Worm (Caenorhabditis elegans) whole organism, young adult: ENCODE data around the gene adah-1.
A peak's percentile ranks its signal among the peaks of the same experiment; 100 is the strongest.

Experiments
- C06A6.2 ChIP-seq: fragments of 200-800 bp; sonication (Bioruptor generic); conservative IDR thresholded peaks from 2 replicates; pipeline ENCODE4 v1.3.6; 2022; ENCODE audit warnings: missing genetic modification characterization, missing compliant biosample characterization
- C17E4.6 ChIP-seq: fragments of 200-800 bp; sonication (Bioruptor generic); IDR thresholded peaks from 2 replicates; pipeline ENCODE4 v1.3.6; 2022; ENCODE audit warnings: missing genetic modification reagents, missing genetic modification characterization, missing compliant biosample characterization
- F22D6.2 ChIP-seq: sonication (generic microtip); optimal IDR thresholded peaks from 2 replicates; lab custom pipeline; 2016; ENCODE audit warnings: mild to moderate bottlenecking, missing genetic modification characterization, missing compliant biosample characterization
- F23B12.7 ChIP-seq: sonication (generic microtip); optimal IDR thresholded peaks from 2 replicates; lab custom pipeline; 2017; ENCODE audit warnings: missing genetic modification characterization, mild to moderate bottlenecking, missing compliant biosample characterization, antibody characterized with exemption, moderate library complexity; ENCODE audit not compliant: insufficient read depth
- F49E8.2 ChIP-seq: sonication (generic microtip); optimal IDR thresholded peaks from 3 replicates; lab custom pipeline; 2017; ENCODE audit warnings: missing genetic modification characterization, mild to moderate bottlenecking, missing compliant biosample characterization, antibody characterized with exemption, moderate library complexity; ENCODE audit not compliant: insufficient read depth
- F55B11.4 ChIP-seq: sonication (generic microtip); optimal IDR thresholded peaks from 2 replicates; lab custom pipeline; 2016; ENCODE audit warnings: missing compliant biosample characterization, missing genetic modification characterization, borderline replicate concordance; ENCODE audit not compliant: insufficient read depth
- F57A8.1 ChIP-seq: fragments of 200-800 bp; sonication (Bioruptor generic); optimal IDR thresholded peaks from 2 replicates; lab custom pipeline; 2018; ENCODE audit warnings: mild to moderate bottlenecking, missing genetic modification characterization, moderate library complexity, missing compliant biosample characterization
- F57C9.4 ChIP-seq: sonication (generic microtip); optimal IDR thresholded peaks from 2 replicates; lab custom pipeline; 2017; ENCODE audit warnings: mild to moderate bottlenecking, missing genetic modification characterization, missing compliant biosample characterization
- K11D2.4 ChIP-seq: fragments of 200-800 bp; sonication (Bioruptor generic); IDR thresholded peaks from 2 replicates; pipeline ENCODE4 v1.3.6; 2022; ENCODE audit warnings: missing genetic modification reagents, missing genetic modification characterization, missing compliant biosample characterization
- T26A5.8 ChIP-seq: sonication (generic microtip); optimal IDR thresholded peaks from 2 replicates; lab custom pipeline; 2016; ENCODE audit warnings: missing genetic modification characterization, missing compliant biosample characterization
- ZK185.1 ChIP-seq: sonication (generic microtip); optimal IDR thresholded peaks from 2 replicates; lab custom pipeline; 2016; ENCODE audit warnings: mild to moderate bottlenecking, missing genetic modification characterization, missing compliant biosample characterization; ENCODE audit not compliant: poor library complexity, severe bottlenecking
- akir-1 ChIP-seq: fragments of 200-800 bp; sonication (Bioruptor generic); optimal IDR thresholded peaks from 2 replicates; lab custom pipeline; 2018; ENCODE audit warnings: mild to moderate bottlenecking, missing genetic modification characterization, moderate library complexity, missing compliant biosample characterization
- bed-2 ChIP-seq: fragments of 200-800 bp; sonication (Bioruptor generic); IDR thresholded peaks from 2 replicates; pipeline ENCODE4 v1.3.6; 2022; ENCODE audit warnings: missing genetic modification reagents, missing genetic modification characterization, missing compliant biosample characterization
- ceh-40 ChIP-seq: fragments of 200-800 bp; sonication (Bioruptor generic); IDR thresholded peaks from 2 replicates; pipeline ENCODE4 v1.3.6; 2022; ENCODE audit warnings: missing genetic modification characterization, missing compliant biosample characterization
- ceh-91 ChIP-seq: fragments of 200-800 bp; sonication (Bioruptor generic); IDR thresholded peaks from 2 replicates; pipeline ENCODE4 v1.3.6; 2022; ENCODE audit warnings: missing genetic modification reagents, missing genetic modification characterization, missing compliant biosample characterization
- dox-1 ChIP-seq: fragments of 200-800 bp; sonication (Bioruptor generic); IDR thresholded peaks from 2 replicates; pipeline ENCODE4 v1.3.6; 2022; ENCODE audit warnings: missing genetic modification reagents, missing genetic modification characterization, missing compliant biosample characterization
- dpff-1 ChIP-seq: sonication (generic microtip); optimal IDR thresholded peaks from 2 replicates; lab custom pipeline; 2017; ENCODE audit warnings: mild to moderate bottlenecking, missing genetic modification characterization, missing compliant biosample characterization
- egl-18 ChIP-seq: fragments of 200-800 bp; sonication (Bioruptor generic); IDR thresholded peaks from 2 replicates; pipeline ENCODE4 v1.3.6; 2022; ENCODE audit warnings: missing genetic modification reagents, missing genetic modification characterization, missing compliant biosample characterization
- ekl-4 ChIP-seq: fragments of 200-800 bp; sonication (Bioruptor generic); IDR thresholded peaks from 2 replicates; pipeline ENCODE4 v1.3.6; 2022; ENCODE audit warnings: missing genetic modification reagents, missing genetic modification characterization, missing compliant biosample characterization
- gei-17 ChIP-seq: fragments of 200-800 bp; sonication (Bioruptor generic); optimal IDR thresholded peaks from 2 replicates; lab custom pipeline; 2018; ENCODE audit warnings: mild to moderate bottlenecking, missing genetic modification characterization, missing compliant biosample characterization
- him-1 ChIP-seq: sonication (generic microtip); optimal IDR thresholded peaks from 2 replicates; lab custom pipeline; 2016; ENCODE audit warnings: missing genotype, missing genetic modification reagents, missing genetic modification characterization, missing compliant biosample characterization
- hlh-26 ChIP-seq: fragments of 200-800 bp; sonication (Bioruptor generic); conservative IDR thresholded peaks from 2 replicates; pipeline ENCODE4 v1.3.6; 2022; ENCODE audit warnings: missing genetic modification reagents, missing genetic modification characterization, missing compliant biosample characterization
- hmg-1.2 ChIP-seq: fragments of 200-800 bp; sonication (Bioruptor generic); IDR thresholded peaks from 2 replicates; pipeline ENCODE4 v1.3.6; 2022; ENCODE audit warnings: missing genetic modification reagents, missing genetic modification characterization, missing compliant biosample characterization
- lin-26 ChIP-seq: fragments of 200-800 bp; sonication (Bioruptor generic); IDR thresholded peaks from 2 replicates; pipeline ENCODE4 v1.3.6; 2022; ENCODE audit warnings: missing genetic modification reagents, missing genetic modification characterization, missing compliant biosample characterization
- lin-54 ChIP-seq: fragments of 200-800 bp; sonication (Bioruptor generic); optimal IDR thresholded peaks from 2 replicates; lab custom pipeline; 2018; ENCODE audit warnings: mild to moderate bottlenecking, missing genetic modification characterization, missing compliant biosample characterization
- madf-3 ChIP-seq: fragments of 200-800 bp; sonication (Bioruptor generic); IDR thresholded peaks from 2 replicates; pipeline ENCODE4 v1.3.6; 2022; ENCODE audit warnings: missing genetic modification reagents, missing genetic modification characterization, missing compliant biosample characterization
- madf-6 ChIP-seq: fragments of 200-800 bp; sonication (Bioruptor generic); IDR thresholded peaks from 2 replicates; pipeline ENCODE4 v1.3.6; 2022; ENCODE audit warnings: missing genetic modification reagents, missing genetic modification characterization, missing compliant biosample characterization
- mcd-1 ChIP-seq: fragments of 200-800 bp; sonication (Bioruptor generic); IDR thresholded peaks from 2 replicates; pipeline ENCODE4 v1.3.6; 2022; ENCODE audit warnings: missing genetic modification reagents, missing genetic modification characterization, missing compliant biosample characterization
- mel-28 ChIP-seq: sonication (generic microtip); optimal IDR thresholded peaks from 2 replicates; lab custom pipeline; 2016; ENCODE audit warnings: borderline replicate concordance, mild to moderate bottlenecking, missing genetic modification characterization, missing compliant biosample characterization
- nfyb-1 ChIP-seq: fragments of 200-800 bp; sonication (Bioruptor generic); IDR thresholded peaks from 2 replicates; pipeline ENCODE4 v1.3.6; 2022; ENCODE audit warnings: missing genetic modification reagents, missing genetic modification characterization, missing compliant biosample characterization
- nhr-90 ChIP-seq: sonication (generic microtip); optimal IDR thresholded peaks from 2 replicates; lab custom pipeline; 2016; ENCODE audit warnings: missing genotype, mild to moderate bottlenecking, missing genetic modification characterization, missing compliant biosample characterization
- pha-4 ChIP-seq: fragments of 150-350 bp; sonication (generic microtip); optimal IDR thresholded peaks from 2 replicates; lab custom pipeline; 2014; ENCODE audit warnings: missing biosample characterization, missing genetic modification reagents, missing genetic modification characterization
- rcor-1 ChIP-seq: fragments of 200-800 bp; sonication (Bioruptor generic); IDR thresholded peaks from 2 replicates; pipeline ENCODE4 v1.3.6; 2022; ENCODE audit warnings: missing genetic modification reagents, missing genetic modification characterization, missing compliant biosample characterization
- sea-2 ChIP-seq: fragments of 200-800 bp; sonication (Bioruptor generic); IDR thresholded peaks from 2 replicates; pipeline ENCODE4 v1.3.6; 2022; ENCODE audit warnings: missing genetic modification characterization, missing compliant biosample characterization
- snpc-1.3 ChIP-seq: sonication (generic microtip); optimal IDR thresholded peaks from 2 replicates; lab custom pipeline; 2017; ENCODE audit warnings: missing genetic modification characterization, mild to moderate bottlenecking, missing compliant biosample characterization, antibody characterized with exemption, moderate library complexity, missing genotype, missing genetic modification reagents; ENCODE audit not compliant: insufficient read depth
- snpc-4 ChIP-seq, 5 experiments: fragments of 150-350 bp in 1 of 5; sonication (generic microtip) in 4 of 5; optimal IDR thresholded peaks; 2 replicates each; lab custom pipeline; 2014 to 2018; ENCODE audit warnings: missing genetic modification characterization in 5 of 5, missing biosample characterization in 3 of 5, antibody characterized with exemption in 2 of 5, mild to moderate bottlenecking in 2 of 5, missing compliant biosample characterization in 2 of 5, missing genotype in 2 of 5, moderate library complexity in 2 of 5, missing genetic modification reagents in 1 of 5
- tbx-9 ChIP-seq: sonication (generic microtip); optimal IDR thresholded peaks from 2 replicates; lab custom pipeline; 2016; ENCODE audit warnings: borderline replicate concordance, missing genetic modification characterization, inconsistent platforms, missing compliant biosample characterization
- unc-130 ChIP-seq: sonication (generic microtip); optimal IDR thresholded peaks from 2 replicates; lab custom pipeline; 2016; ENCODE audit warnings: missing genetic modification reagents, missing genetic modification characterization, missing compliant biosample characterization
- unc-62 ChIP-seq: fragments of 150-350 bp; optimal IDR thresholded peaks from 2 replicates; lab custom pipeline; 2014; ENCODE audit warnings: missing biosample characterization, missing genetic modification reagents, missing genetic modification characterization
- zfh-2 ChIP-seq: fragments of 200-800 bp; sonication (Bioruptor generic); conservative IDR thresholded peaks from 2 replicates; pipeline ENCODE4 v1.3.6; 2022; ENCODE audit warnings: missing genetic modification reagents, missing genetic modification characterization, missing compliant biosample characterization
- ztf-22 ChIP-seq: fragments of 200-800 bp; sonication (Bioruptor generic); optimal IDR thresholded peaks from 2 replicates; lab custom pipeline; 2018; ENCODE audit warnings: mild to moderate bottlenecking, missing genetic modification characterization, moderate library complexity, missing compliant biosample characterization
- ztf-26 ChIP-seq: sonication (generic microtip); optimal IDR thresholded peaks from 2 replicates; lab custom pipeline; 2017; ENCODE audit warnings: missing genetic modification characterization, missing compliant biosample characterization
- ztf-28 ChIP-seq: fragments of 200-800 bp; sonication (Bioruptor generic); IDR thresholded peaks from 2 replicates; pipeline ENCODE4 v1.3.6; 2022; ENCODE audit warnings: missing genetic modification reagents, missing genetic modification characterization, missing compliant biosample characterization
- ztf-6 ChIP-seq: fragments of 200-800 bp; sonication (Bioruptor generic); IDR thresholded peaks from 2 replicates; pipeline ENCODE4 v1.3.6; 2022; ENCODE audit warnings: missing genetic modification reagents, missing genetic modification characterization, missing compliant biosample characterization

Gene adah-1

DNA sequence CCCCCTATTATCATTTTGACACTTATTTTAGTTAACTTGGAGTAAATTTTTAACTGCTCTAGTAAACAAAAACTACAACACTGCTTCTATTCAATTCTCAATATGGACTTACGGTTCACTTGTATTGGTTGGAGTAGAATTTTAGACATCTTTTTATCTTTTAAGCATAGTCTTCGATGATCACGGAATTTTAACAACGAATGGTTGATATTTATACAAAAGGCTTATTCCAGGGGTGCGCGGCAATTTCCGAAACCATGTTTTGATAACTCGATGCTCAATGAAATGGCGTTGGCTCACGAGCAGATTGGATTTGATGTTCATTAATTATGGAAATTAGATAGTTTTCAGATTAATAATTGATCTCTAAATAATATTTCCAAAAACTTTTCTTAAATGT, 19.4 kb downstream of the adah-1 start (continued):
- no peak for TF ChIP-seq ztf-26 (tag; lab: Kevin White, UChicago)
- no peak for TF ChIP-seq mel-28 (tag; lab: Kevin White, UChicago)
- TF ChIP-seq, all 124 proteins: peak for 56

DNA sequence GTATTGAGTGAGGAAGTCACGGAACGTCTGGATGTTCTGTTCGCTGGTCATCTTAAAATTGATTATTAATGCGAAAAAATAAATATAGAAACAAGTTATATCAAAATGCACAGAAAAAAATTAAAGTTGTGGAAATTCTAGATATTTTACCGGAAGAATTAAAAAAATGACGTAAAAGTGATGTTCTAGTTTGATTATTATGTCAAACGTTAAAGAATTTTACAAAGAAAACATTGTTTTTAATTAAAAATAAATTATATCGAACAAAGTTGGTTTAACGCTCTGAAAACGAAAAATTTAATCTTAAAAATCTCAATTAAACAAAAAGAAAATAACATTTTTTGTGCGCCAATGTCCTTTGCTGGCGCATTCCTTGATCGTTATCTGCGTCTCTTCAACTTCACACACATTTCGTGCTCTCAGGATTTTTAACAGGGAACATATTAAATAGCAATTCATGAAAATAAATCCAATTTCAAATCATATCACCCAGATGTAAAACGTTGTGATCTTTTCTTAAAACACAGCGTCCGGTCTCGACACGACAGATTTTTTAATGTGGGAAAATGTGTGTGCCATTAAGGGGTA, 20.6 kb downstream of the adah-1 start, which contains the start of gene tin-9.1:
TSS of gene tin-9.1 (minus strand) at position 51 of the 588 bp plus-strand sequence.
- TF ChIP-seq ztf-6 (GFP tag; lab: Robert Waterston, UW) (no peak), zfh-2 (GFP tag; lab: Robert Waterston, UW) (no peak), ceh-91 (GFP tag; lab: Robert Waterston, UW) (0 out of 2 replicates have a peak, but pooled peaks have one; percentile 24), unc-62 (no peak), F23B12.7 (tag; lab: Kevin White, UChicago) (no peak), K11D2.4 (peak; percentile 42; the same call in 1 of the 2 replicates), egl-18 (GFP tag; lab: Robert Waterston, UW) (no peak), sea-2 (GFP tag; lab: Robert Waterston, UW) (no peak), dpff-1 (tag; lab: Kevin White, UChicago) (no peak), unc-130 (GFP tag; lab: Kevin White, UChicago) (no peak), C06A6.2 (GFP tag; lab: Robert Waterston, UW) (no peak), lin-54 (GFP tag; lab: Kevin White, UChicago) (peak; percentile 61), madf-6 (GFP tag; lab: Robert Waterston, UW) (peak; percentile 73), lin-26 (GFP tag; lab: Robert Waterston, UW) (no peak), nfyb-1 (GFP tag; lab: Robert Waterston, UW) (0 out of 2 replicates have a peak, but pooled peaks have one; percentile 50), F57A8.1 (GFP tag; lab: Kevin White, UChicago) (no peak), T26A5.8 (tag; lab: Kevin White, UChicago) (no peak), ceh-40 (no peak), akir-1 (no peak), snpc-4 (GFP tag; optimal IDR thresholded peaks at IDR 0.05; lab: Kevin White, UChicago) (peak; percentile 17), snpc-4 (tag; optimal IDR thresholded peaks at IDR 0.05; lab: Kevin White, UChicago) (peak in 3 of 4 experiments; percentile 29 to 68 (median 49)), C17E4.6 (GFP tag; lab: Robert Waterston, UW) (no peak), snpc-1.3 (tag; lab: Kevin White, UChicago) (no peak), rcor-1 (GFP tag; lab: Robert Waterston, UW) (0 out of 2 replicates have a peak, but pooled peaks have one; percentile 9), ZK185.1 (peak; percentile 13), tbx-9 (tag; lab: Kevin White, UChicago) (no peak), mcd-1 (peak; percentile 68), F49E8.2 (peak; percentile 29), gei-17 (no peak), pha-4 (tag; lab: Kevin White, UChicago) (no peak), him-1 (tag; lab: Kevin White, UChicago) (peak; percentile 63), ekl-4 (GFP tag; lab: Robert Waterston, UW) (0 out of 2 replicates have a peak, but pooled peaks have one; percentile 50), ztf-28 (GFP tag; lab: Robert Waterston, UW) (no peak), F22D6.2 (tag; lab: Kevin White, UChicago) (no peak), nhr-90 (tag; lab: Kevin White, UChicago) (no peak), ztf-22 (no peak), F57C9.4 (tag; lab: Kevin White, UChicago) (no peak), madf-3 (no peak), bed-2 (GFP tag; lab: Robert Waterston, UW) (no peak), hlh-26 (GFP tag; lab: Robert Waterston, UW) (no peak), hmg-1.2 (peak; percentile 70), F55B11.4 (no peak), mel-28 (tag; lab: Kevin White, UChicago) (no peak), dox-1 (peak; percentile 44; the same call in 1 of the 2 replicates)
